Fruit fly (Drosophila melanogaster): ENCODE results near the gene CG5681.

DNA sequence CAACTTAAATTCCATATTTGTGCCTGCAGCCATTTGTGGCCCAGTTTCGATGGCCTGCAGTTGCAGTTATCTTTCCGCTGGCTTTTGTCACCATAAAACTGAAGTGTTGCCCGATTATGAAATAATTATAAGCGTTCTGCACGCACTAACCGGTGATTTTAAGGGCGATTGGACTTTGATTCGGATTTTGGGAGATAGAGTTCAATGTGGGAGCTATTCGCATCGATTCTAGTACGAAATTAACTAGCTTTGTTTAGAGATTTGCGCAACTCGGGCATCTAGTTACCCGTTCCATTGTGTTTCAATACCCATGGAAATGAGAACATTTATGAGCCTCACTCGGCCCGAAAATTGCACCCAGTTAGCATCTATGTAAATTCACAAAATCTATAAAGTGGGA lies 20.1 kb downstream of the CG5681 start, which contains the start of gene CG5693:
- no peak for TF ChIP-seq CG8478 (optimal IDR thresholded peaks at IDR 0.05)
- TF ChIP-seq CTCF (optimal IDR thresholded peaks at IDR 0.05): no peak
